Worm (Caenorhabditis elegans) whole organism, young adult: ENCODE measurements around the gene nck-1.
A peak's percentile ranks its signal among the peaks of the same experiment; 100 is the strongest.

Experiments
- B0035.1 ChIP-seq: sonication (generic microtip); optimal IDR thresholded peaks from 2 replicates; lab custom pipeline; 2016; ENCODE audit warnings: missing genetic modification characterization, mild to moderate bottlenecking, missing compliant biosample characterization, missing genotype, missing genetic modification reagents
- B0261.1 ChIP-seq: sonication (generic microtip); optimal IDR thresholded peaks from 2 replicates; lab custom pipeline; 2016; ENCODE audit warnings: mild to moderate bottlenecking, missing genetic modification characterization, moderate library complexity, missing compliant biosample characterization
- F33H1.4 ChIP-seq: fragments of 200-800 bp; sonication (Bioruptor generic); IDR thresholded peaks from 2 replicates; pipeline ENCODE4 v1.3.6; 2022; ENCODE audit warnings: missing genetic modification reagents, missing genetic modification characterization, missing compliant biosample characterization
- F37B4.10 ChIP-seq: fragments of 200-800 bp; sonication (Bioruptor generic); IDR thresholded peaks from 2 replicates; pipeline ENCODE4 v1.3.6; 2022; ENCODE audit warnings: missing genetic modification characterization, missing compliant biosample characterization
- F49E8.2 ChIP-seq: sonication (generic microtip); optimal IDR thresholded peaks from 3 replicates; lab custom pipeline; 2017; ENCODE audit warnings: missing genetic modification characterization, mild to moderate bottlenecking, missing compliant biosample characterization, antibody characterized with exemption, moderate library complexity; ENCODE audit not compliant: insufficient read depth
- F55B11.4 ChIP-seq: sonication (generic microtip); optimal IDR thresholded peaks from 2 replicates; lab custom pipeline; 2016; ENCODE audit warnings: missing compliant biosample characterization, missing genetic modification characterization, borderline replicate concordance; ENCODE audit not compliant: insufficient read depth
- F57C9.4 ChIP-seq: sonication (generic microtip); optimal IDR thresholded peaks from 2 replicates; lab custom pipeline; 2017; ENCODE audit warnings: mild to moderate bottlenecking, missing genetic modification characterization, missing compliant biosample characterization
- K12H6.12 ChIP-seq: fragments of 200-800 bp; sonication (Bioruptor generic); optimal IDR thresholded peaks from 2 replicates; lab custom pipeline; 2018; ENCODE audit warnings: mild to moderate bottlenecking, missing genetic modification characterization, missing compliant biosample characterization
- Y53F4B.3 ChIP-seq: fragments of 200-800 bp; sonication (Bioruptor generic); IDR thresholded peaks from 2 replicates; pipeline ENCODE4 v1.3.6; 2022; ENCODE audit warnings: missing genetic modification reagents, missing genetic modification characterization, missing compliant biosample characterization
- ZK185.1 ChIP-seq: sonication (generic microtip); optimal IDR thresholded peaks from 2 replicates; lab custom pipeline; 2016; ENCODE audit warnings: mild to moderate bottlenecking, missing genetic modification characterization, missing compliant biosample characterization; ENCODE audit not compliant: poor library complexity, severe bottlenecking
- akir-1 ChIP-seq: fragments of 200-800 bp; sonication (Bioruptor generic); optimal IDR thresholded peaks from 2 replicates; lab custom pipeline; 2018; ENCODE audit warnings: mild to moderate bottlenecking, missing genetic modification characterization, moderate library complexity, missing compliant biosample characterization
- aptf-2 ChIP-seq: fragments of 200-800 bp; sonication (Bioruptor generic); conservative IDR thresholded peaks from 2 replicates; pipeline ENCODE4 v1.3.6; 2022; ENCODE audit warnings: missing genetic modification reagents, missing genetic modification characterization, missing compliant biosample characterization
- athp-1 ChIP-seq: sonication (generic microtip); optimal IDR thresholded peaks from 2 replicates; lab custom pipeline; 2017; ENCODE audit warnings: mild to moderate bottlenecking, missing genetic modification characterization, missing compliant biosample characterization
- attf-5 ChIP-seq: fragments of 200-800 bp; sonication (Bioruptor generic); optimal IDR thresholded peaks from 2 replicates; lab custom pipeline; 2018; ENCODE audit warnings: mild to moderate bottlenecking, missing genetic modification characterization, missing compliant biosample characterization
- bed-1 ChIP-seq: fragments of 200-800 bp; sonication (Bioruptor generic); IDR thresholded peaks from 2 replicates; pipeline ENCODE4 v1.3.6; 2022; ENCODE audit warnings: missing genetic modification reagents, missing genetic modification characterization, missing compliant biosample characterization
- bed-2 ChIP-seq: fragments of 200-800 bp; sonication (Bioruptor generic); IDR thresholded peaks from 2 replicates; pipeline ENCODE4 v1.3.6; 2022; ENCODE audit warnings: missing genetic modification reagents, missing genetic modification characterization, missing compliant biosample characterization
- ccch-3 ChIP-seq: fragments of 200-800 bp; sonication (Bioruptor generic); optimal IDR thresholded peaks from 2 replicates; lab custom pipeline; 2018; ENCODE audit warnings: mild to moderate bottlenecking, missing genetic modification characterization, missing compliant biosample characterization
- ceh-79 ChIP-seq: sonication (generic microtip); optimal IDR thresholded peaks from 2 replicates; lab custom pipeline; 2017; ENCODE audit warnings: mild to moderate bottlenecking, missing genetic modification characterization, missing compliant biosample characterization
- ceh-91 ChIP-seq: fragments of 200-800 bp; sonication (Bioruptor generic); IDR thresholded peaks from 2 replicates; pipeline ENCODE4 v1.3.6; 2022; ENCODE audit warnings: missing genetic modification reagents, missing genetic modification characterization, missing compliant biosample characterization
- die-1 ChIP-seq: sonication (generic microtip); optimal IDR thresholded peaks from 2 replicates; lab custom pipeline; 2016; ENCODE audit warnings: missing genotype, mild to moderate bottlenecking, missing genetic modification characterization, missing compliant biosample characterization
- efl-1 ChIP-seq: fragments of 150-350 bp; optimal IDR thresholded peaks from 2 replicates; lab custom pipeline; 2014; ENCODE audit warnings: missing biosample characterization, missing genetic modification reagents, missing genetic modification characterization
- egl-18 ChIP-seq: fragments of 200-800 bp; sonication (Bioruptor generic); IDR thresholded peaks from 2 replicates; pipeline ENCODE4 v1.3.6; 2022; ENCODE audit warnings: missing genetic modification reagents, missing genetic modification characterization, missing compliant biosample characterization
- fkh-3 ChIP-seq: sonication (generic microtip); optimal IDR thresholded peaks from 2 replicates; lab custom pipeline; 2016; ENCODE audit warnings: mild to moderate bottlenecking, missing genetic modification characterization, missing compliant biosample characterization
- hmg-20 ChIP-seq: fragments of 200-800 bp; sonication (Bioruptor generic); IDR thresholded peaks from 2 replicates; pipeline ENCODE4 v1.3.6; 2022; ENCODE audit warnings: missing genetic modification reagents, missing genetic modification characterization, missing compliant biosample characterization
- hsf-1 ChIP-seq: fragments of 200-800 bp; sonication (Bioruptor generic); IDR thresholded peaks from 2 replicates; pipeline ENCODE4 v1.3.6; 2022; ENCODE audit warnings: missing genetic modification reagents, missing genetic modification characterization, missing compliant biosample characterization
- lag-1 ChIP-seq: fragments of 200-800 bp; sonication (Bioruptor generic); IDR thresholded peaks from 2 replicates; pipeline ENCODE4 v1.3.6; 2022; ENCODE audit warnings: missing genetic modification reagents, missing genetic modification characterization, missing compliant biosample characterization
- let-526 ChIP-seq: fragments of 200-800 bp; sonication (Bioruptor generic); IDR thresholded peaks from 2 replicates; pipeline ENCODE4 v1.3.6; 2022; ENCODE audit warnings: missing genetic modification reagents, missing genetic modification characterization, missing compliant biosample characterization
- lsy-27 ChIP-seq: sonication (generic microtip); optimal IDR thresholded peaks from 2 replicates; lab custom pipeline; 2017; ENCODE audit warnings: missing genetic modification characterization, mild to moderate bottlenecking, missing compliant biosample characterization, antibody characterized with exemption, missing genotype, borderline replicate concordance; ENCODE audit not compliant: insufficient read depth
- madf-6 ChIP-seq: fragments of 200-800 bp; sonication (Bioruptor generic); IDR thresholded peaks from 2 replicates; pipeline ENCODE4 v1.3.6; 2022; ENCODE audit warnings: missing genetic modification reagents, missing genetic modification characterization, missing compliant biosample characterization
- mel-28 ChIP-seq: sonication (generic microtip); optimal IDR thresholded peaks from 2 replicates; lab custom pipeline; 2016; ENCODE audit warnings: borderline replicate concordance, mild to moderate bottlenecking, missing genetic modification characterization, missing compliant biosample characterization
- nfya-1 ChIP-seq: sonication (generic microtip); optimal IDR thresholded peaks from 2 replicates; lab custom pipeline; 2017; ENCODE audit warnings: antibody characterized with exemption, missing compliant biosample characterization, missing genetic modification characterization, borderline replicate concordance; ENCODE audit not compliant: insufficient read depth
- nfya-2 ChIP-seq: fragments of 200-800 bp; sonication (Bioruptor generic); IDR thresholded peaks from 2 replicates; pipeline ENCODE4 v1.3.6; 2022; ENCODE audit warnings: missing genetic modification reagents, missing genetic modification characterization, missing compliant biosample characterization
- nhr-179 ChIP-seq: sonication (generic microtip); optimal IDR thresholded peaks from 2 replicates; lab custom pipeline; 2016; ENCODE audit warnings: mild to moderate bottlenecking, missing genetic modification characterization, missing compliant biosample characterization
- rec-8 ChIP-seq, 2 experiments: sonication (generic microtip); optimal IDR thresholded peaks; 2 replicates each; lab custom pipeline; 2016; ENCODE audit warnings: mild to moderate bottlenecking in 2 of 2, missing genetic modification characterization in 2 of 2, missing genetic modification reagents in 2 of 2, missing genotype in 2 of 2, missing biosample characterization in 1 of 2, missing compliant biosample characterization in 1 of 2, moderate library complexity in 1 of 2
- repo-1 ChIP-seq: sonication (generic microtip); optimal IDR thresholded peaks from 2 replicates; lab custom pipeline; 2017; ENCODE audit warnings: mild to moderate bottlenecking, missing genetic modification characterization, missing compliant biosample characterization
- snpc-1.3 ChIP-seq: sonication (generic microtip); optimal IDR thresholded peaks from 2 replicates; lab custom pipeline; 2017; ENCODE audit warnings: missing genetic modification characterization, mild to moderate bottlenecking, missing compliant biosample characterization, antibody characterized with exemption, moderate library complexity, missing genotype, missing genetic modification reagents; ENCODE audit not compliant: insufficient read depth
- snpc-4 ChIP-seq, 5 experiments: fragments of 150-350 bp in 1 of 5; sonication (generic microtip) in 4 of 5; optimal IDR thresholded peaks; 2 replicates each; lab custom pipeline; 2014 to 2018; ENCODE audit warnings: missing genetic modification characterization in 5 of 5, missing biosample characterization in 3 of 5, antibody characterized with exemption in 2 of 5, mild to moderate bottlenecking in 2 of 5, missing compliant biosample characterization in 2 of 5, missing genotype in 2 of 5, moderate library complexity in 2 of 5, missing genetic modification reagents in 1 of 5
- somi-1 ChIP-seq: fragments of 200-800 bp; sonication (Bioruptor generic); optimal IDR thresholded peaks from 2 replicates; lab custom pipeline; 2018; ENCODE audit warnings: mild to moderate bottlenecking, missing genetic modification characterization, missing compliant biosample characterization
- tbp1 ChIP-seq: fragments of 200-800 bp; sonication (Bioruptor generic); optimal IDR thresholded peaks from 2 replicates; lab custom pipeline; 2018; ENCODE audit warnings: mild to moderate bottlenecking, missing genetic modification characterization, missing compliant biosample characterization
- tbx-9 ChIP-seq: sonication (generic microtip); optimal IDR thresholded peaks from 2 replicates; lab custom pipeline; 2016; ENCODE audit warnings: borderline replicate concordance, missing genetic modification characterization, inconsistent platforms, missing compliant biosample characterization
- ztf-22 ChIP-seq: fragments of 200-800 bp; sonication (Bioruptor generic); optimal IDR thresholded peaks from 2 replicates; lab custom pipeline; 2018; ENCODE audit warnings: mild to moderate bottlenecking, missing genetic modification characterization, moderate library complexity, missing compliant biosample characterization
- ztf-26 ChIP-seq: sonication (generic microtip); optimal IDR thresholded peaks from 2 replicates; lab custom pipeline; 2017; ENCODE audit warnings: missing genetic modification characterization, missing compliant biosample characterization
- ztf-3 ChIP-seq: fragments of 200-800 bp; sonication (Bioruptor generic); optimal IDR thresholded peaks from 2 replicates; lab custom pipeline; 2018; ENCODE audit warnings: mild to moderate bottlenecking, missing genetic modification characterization, missing compliant biosample characterization

nck-1 gene

ce11 chrX:4145051-4145826 lies 8.0 kb downstream of the nck-1 start (continued):
- TF ChIP-seq tbp1 (GFP tag; lab: Kevin White, UChicago) (peak; percentile 29), attf-5 (no peak), tbx-9 (tag; lab: Kevin White, UChicago) (no peak), F33H1.4 (GFP tag; lab: Robert Waterston, UW) (no peak), B0035.1 (tag; lab: Kevin White, UChicago) (no peak), nhr-179 (tag; lab: Kevin White, UChicago) (no peak), F37B4.10 (GFP tag; lab: Robert Waterston, UW) (peak; percentile 74; the same call in 1 of the 2 replicates), snpc-4 (GFP tag; optimal IDR thresholded peaks at IDR 0.05; lab: Kevin White, UChicago) (no peak), snpc-4 (tag; optimal IDR thresholded peaks at IDR 0.05; lab: Kevin White, UChicago) (no peak), K12H6.12 (tag; lab: Kevin White, UChicago) (no peak), somi-1 (GFP tag; lab: Kevin White, UChicago) (no peak), ztf-3 (no peak), F49E8.2 (tag; lab: Kevin White, UChicago) (no peak), fkh-3 (tag; lab: Kevin White, UChicago) (no peak), efl-1 (GFP tag; lab: Kevin White, UChicago) (no peak), hsf-1 (GFP tag; lab: Robert Waterston, UW) (no peak), F55B11.4 (tag; lab: Kevin White, UChicago) (no peak), ztf-26 (peak; percentile 43), nfya-2 (GFP tag; lab: Robert Waterston, UW) (no peak), Y53F4B.3 (GFP tag; lab: Robert Waterston, UW) (no peak), lsy-27 (no peak), die-1 (tag; lab: Kevin White, UChicago) (no peak), let-526 (GFP tag; lab: Robert Waterston, UW) (no peak), rec-8 (tag; optimal IDR thresholded peaks at IDR 0.05; lab: Kevin White, UChicago) (no peak), akir-1 (no peak), ztf-22 (GFP tag; lab: Kevin White, UChicago) (no peak), madf-6 (GFP tag; lab: Robert Waterston, UW) (peak; percentile 21; the same call in 1 of the 2 replicates), F57C9.4 (tag; lab: Kevin White, UChicago) (peak; percentile 26), ZK185.1 (tag; lab: Kevin White, UChicago) (no peak), B0261.1 (tag; lab: Kevin White, UChicago) (no peak), bed-1 (GFP tag; lab: Robert Waterston, UW) (no peak), nfya-1 (tag; lab: Kevin White, UChicago) (no peak)

- no peak for TF ChIP-seq athp-1
- no peak for TF ChIP-seq repo-1
- TF ChIP-seq mel-28 (tag; lab: Kevin White, UChicago), result no peak
- no peak for TF ChIP-seq bed-2 (GFP tag; lab: Robert Waterston, UW)
- TF ChIP-seq ccch-3, result no peak
- no peak for TF ChIP-seq snpc-1.3 (tag; lab: Kevin White, UChicago)
- TF ChIP-seq egl-18, result no peak
- TF ChIP-seq F37B4.10 (GFP tag; lab: Robert Waterston, UW), result no peak
- no peak for TF ChIP-seq ztf-22 (GFP tag; lab: Kevin White, UChicago)
- TF ChIP-seq tbx-9 (tag; lab: Kevin White, UChicago), result no peak
- no peak for TF ChIP-seq lag-1 (GFP tag; lab: Robert Waterston, UW)
- TF ChIP-seq ceh-79 (tag; lab: Kevin White, UChicago), result no peak
- TF ChIP-seq B0261.1 (tag; lab: Kevin White, UChicago), result no peak
- TF ChIP-seq nfya-2 (GFP tag; lab: Robert Waterston, UW), result no peak
- TF ChIP-seq fkh-3 (tag; lab: Kevin White, UChicago), result no peak
- TF ChIP-seq aptf-2 (GFP tag; lab: Robert Waterston, UW), result no peak
- no peak for TF ChIP-seq ceh-91 (GFP tag; lab: Robert Waterston, UW)
- TF ChIP-seq hmg-20 (GFP tag; lab: Robert Waterston, UW), result no peak
- no peak for TF ChIP-seq nhr-179 (tag; lab: Kevin White, UChicago)
Observed at ce11 chrX:4144136-4144781, 9.0 kb downstream of the nck-1 start.
